Worm (Caenorhabditis elegans) whole organism, L2 larva: ENCODE measurements around the gene cpt-2.

Experiments used
- F13H6.1 ChIP-seq: sonication (generic microtip); optimal IDR thresholded peaks from 2 replicates; lab custom pipeline; 2016; ENCODE audit warnings: missing genetic modification characterization, missing compliant biosample characterization
- R02D3.7 ChIP-seq: fragments of 150-350 bp; optimal IDR thresholded peaks from 2 replicates; lab custom pipeline; 2014; ENCODE audit warnings: missing biosample characterization, missing genetic modification characterization
- aly-2 ChIP-seq: fragments of 150-350 bp; optimal IDR thresholded peaks from 2 replicates; lab custom pipeline; 2014; ENCODE audit warnings: missing biosample characterization, missing genetic modification characterization
- blmp-1 ChIP-seq: sonication (generic microtip); optimal IDR thresholded peaks from 2 replicates; lab custom pipeline; 2017; ENCODE audit warnings: missing genetic modification characterization, mild to moderate bottlenecking, missing compliant biosample characterization, antibody characterized with exemption, moderate library complexity; ENCODE audit not compliant: insufficient read depth
- lin-13 ChIP-seq: fragments of 150-350 bp; optimal IDR thresholded peaks from 2 replicates; lab custom pipeline; 2014; ENCODE audit warnings: missing biosample characterization, missing genetic modification reagents, missing genetic modification characterization
- lin-39 ChIP-seq: fragments of 150-350 bp; optimal IDR thresholded peaks from 2 replicates; lab custom pipeline; 2014; ENCODE audit warnings: missing biosample characterization, missing genetic modification reagents, missing genetic modification characterization
- lsy-2 ChIP-seq, 2 experiments: fragments of 150-350 bp in 1 of 2; sonication (generic microtip) in 1 of 2; optimal IDR thresholded peaks; 2 replicates each; lab custom pipeline; 2014 to 2017; ENCODE audit warnings: missing biosample characterization in 2 of 2, missing genetic modification characterization in 2 of 2
- nhr-237 ChIP-seq: fragments of 150-350 bp; optimal IDR thresholded peaks from 2 replicates; lab custom pipeline; 2014; ENCODE audit warnings: missing biosample characterization, missing genetic modification characterization
- zag-1 ChIP-seq: fragments of 150-350 bp; optimal IDR thresholded peaks from 2 replicates; lab custom pipeline; 2014; ENCODE audit warnings: missing biosample characterization, missing genetic modification characterization
- ztf-11 ChIP-seq: sonication (generic microtip); optimal IDR thresholded peaks from 2 replicates; lab custom pipeline; 2017; ENCODE audit warnings: missing biosample characterization, missing genetic modification characterization

DNA sequence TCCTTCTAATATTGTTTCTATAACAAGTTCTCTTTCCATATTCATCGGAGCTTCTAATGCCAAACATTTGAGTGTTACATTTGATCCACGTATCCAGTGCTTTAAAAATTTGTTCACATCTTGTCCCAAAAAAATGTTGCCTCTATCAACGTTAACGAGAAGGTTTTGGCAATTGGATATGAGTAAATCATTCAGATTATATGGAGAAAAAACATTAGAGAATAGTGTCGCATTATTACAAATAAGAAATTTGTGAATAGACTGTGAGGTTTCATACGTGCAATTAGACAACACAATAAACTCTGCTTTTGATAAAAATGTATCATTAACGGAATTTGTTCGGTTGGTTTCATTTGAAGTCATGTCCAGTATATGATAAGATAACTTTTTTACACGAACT, 19.6 kb upstream of the cpt-2 start, which contains the start of gene mboa-4:
- TF ChIP-seq nhr-237 (tag; lab: Kevin White, UChicago) = no peak
- TF ChIP-seq lin-39 = no peak
- TF ChIP-seq F13H6.1 = no peak
- TF ChIP-seq aly-2 (tag; lab: Kevin White, UChicago) = no peak
- TF ChIP-seq blmp-1 (tag; lab: Kevin White, UChicago) = no peak
- TF ChIP-seq R02D3.7 (tag; lab: Kevin White, UChicago) = no peak
- no peak for TF ChIP-seq ztf-11
- no peak for TF ChIP-seq lin-13 (GFP tag; lab: Kevin White, UChicago)
- TF ChIP-seq zag-1 (tag; lab: Kevin White, UChicago) = no peak
- no peak for TF ChIP-seq lsy-2 (tag; optimal IDR thresholded peaks at IDR 0.05; lab: Kevin White, UChicago)
